Worm (Caenorhabditis elegans): ENCODE data around the gene hpo-36.
A peak's percentile ranks its signal among the peaks of the same experiment; 100 is the strongest.

hpo-36 gene

DNA sequence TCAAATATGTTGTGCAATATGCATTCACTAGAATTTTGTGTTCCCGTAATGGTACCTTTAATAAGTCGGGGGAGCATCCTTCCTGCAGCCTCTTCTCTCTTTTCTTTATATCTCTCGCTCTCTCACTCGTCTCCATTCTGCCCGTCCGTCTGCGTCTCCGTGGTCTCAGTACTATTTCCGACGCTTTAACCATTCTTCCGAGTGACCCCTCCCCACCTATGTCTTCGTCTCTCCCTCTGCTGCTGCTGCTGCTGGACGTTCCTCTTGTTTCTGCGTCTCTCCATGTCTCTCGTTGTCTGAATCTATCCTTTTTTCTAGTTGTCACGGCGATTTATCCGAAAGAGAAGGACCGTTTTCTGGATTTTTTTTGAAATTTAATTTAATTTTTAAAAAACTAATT lies 35.3 kb downstream of the hpo-36 start (continued):
- peak; percentile 68; the same call in 1 of the 2 replicates for TF ChIP-seq pha-4 (GFP tag; IDR thresholded peaks at IDR 0.05)
- TF ChIP-seq pha-4 (tag; optimal IDR thresholded peaks at IDR 0.05): no peak
- TF ChIP-seq D1046.2 (GFP tag; IDR thresholded peaks at IDR 0.05): no peak
- no peak for TF ChIP-seq arid-1 (GFP tag; conservative IDR thresholded peaks at IDR 0.05)
- peak; percentile 79 for TF ChIP-seq hlh-11 (tag; optimal IDR thresholded peaks at IDR 0.05)
- TF ChIP-seq mes-2 (tag; optimal IDR thresholded peaks at IDR 0.05; ENCODE audit: poor library complexity, severe bottlenecking): peak; percentile 59
- TF ChIP-seq lin-29 (GFP tag; IDR thresholded peaks at IDR 0.05): no peak
- TF ChIP-seq T20F7.1 (GFP tag; optimal IDR thresholded peaks at IDR 0.05): no peak
- TF ChIP-seq Y5F2A.4 (GFP tag; optimal IDR thresholded peaks at IDR 0.05): no peak
- peak; percentile 41 for TF ChIP-seq duxl-1 (tag; optimal IDR thresholded peaks at IDR 0.05; ENCODE audit: poor library complexity)
- no peak for TF ChIP-seq lim-7 (GFP tag; IDR thresholded peaks at IDR 0.05)
- TF ChIP-seq cey-2 (tag; optimal IDR thresholded peaks at IDR 0.05; ENCODE audit: borderline replicate concordance, insufficient read depth): no peak
- peak in 1 of 2 experiments; percentile 47 for TF ChIP-seq unc-62 (GFP tag; optimal IDR thresholded peaks at IDR 0.05 in 1 of 2)
- TF ChIP-seq unc-62 (tag; optimal IDR thresholded peaks at IDR 0.05): no peak
- no peak for TF ChIP-seq ceh-62 (tag; optimal IDR thresholded peaks at IDR 0.05)
- peak; percentile 48 for TF ChIP-seq dpl-1 (GFP tag; optimal IDR thresholded peaks at IDR 0.05)
- TF ChIP-seq lin-15B (tag; optimal IDR thresholded peaks at IDR 0.05): no peak
- TF ChIP-seq lin-39 (tag; optimal IDR thresholded peaks at IDR 0.05): no peak
- peak; percentile 19 for TF ChIP-seq nhr-102 (tag; optimal IDR thresholded peaks at IDR 0.05)
- TF ChIP-seq madf-5 (GFP tag; IDR thresholded peaks at IDR 0.05): no peak
- TF ChIP-seq fkh-10 (GFP tag; optimal IDR thresholded peaks at IDR 0.05): no peak
- no peak for TF ChIP-seq F26F4.8 (GFP tag; conservative IDR thresholded peaks at IDR 0.05)
- TF ChIP-seq spr-1 (tag; optimal IDR thresholded peaks at IDR 0.05): peak; percentile 37
- TF ChIP-seq lin-13 (GFP tag; optimal IDR thresholded peaks at IDR 0.05): no peak
- TF ChIP-seq lir-3 (tag; optimal IDR thresholded peaks at IDR 0.05): no peak
- no peak for TF ChIP-seq madf-9 (GFP tag; conservative IDR thresholded peaks at IDR 0.05)
- TF ChIP-seq nhr-237 (tag; optimal IDR thresholded peaks at IDR 0.05): no peak
- TF ChIP-seq mxl-2 (GFP tag; conservative IDR thresholded peaks at IDR 0.05): no peak
- TF ChIP-seq zag-1 (tag; optimal IDR thresholded peaks at IDR 0.05): no peak
- no peak for TF ChIP-seq nhr-6 (tag; optimal IDR thresholded peaks at IDR 0.05)
- TF ChIP-seq egl-27 (tag; optimal IDR thresholded peaks at IDR 0.05): no peak
- TF ChIP-seq F44E2.7 (GFP tag; IDR thresholded peaks at IDR 0.05): no peak
- TF ChIP-seq hif-1 (tag; optimal IDR thresholded peaks at IDR 0.05): peak in 1 of 2 experiments; percentile 50
- no peak for TF ChIP-seq tag-97 (GFP tag; IDR thresholded peaks at IDR 0.05)
- no peak for TF ChIP-seq snpc-4 (tag; optimal IDR thresholded peaks at IDR 0.05)
- TF ChIP-seq Y48G9A.11 (GFP tag; IDR thresholded peaks at IDR 0.05): no peak
- no peak for TF ChIP-seq ceh-20 (GFP tag; IDR thresholded peaks at IDR 0.05)
- no peak for TF ChIP-seq mdt-29 (GFP tag; IDR thresholded peaks at IDR 0.05)
- TF ChIP-seq unc-39 (tag; optimal IDR thresholded peaks at IDR 0.05): no peak
- TF ChIP-seq snpc-1.2 (GFP tag; IDR thresholded peaks at IDR 0.05): no peak
- TF ChIP-seq daf-12 (tag; optimal IDR thresholded peaks at IDR 0.05): no peak
- TF ChIP-seq ceh-44 (GFP tag; IDR thresholded peaks at IDR 0.05): no peak
- no peak for TF ChIP-seq aha-1 (tag)
- no peak for TF ChIP-seq saeg-2 (GFP tag; IDR thresholded peaks at IDR 0.05)
- TF ChIP-seq nhr-11 (tag; optimal IDR thresholded peaks at IDR 0.05): no peak
- no peak for TF ChIP-seq nhr-111 (GFP tag; optimal IDR thresholded peaks at IDR 0.05)
- peak; percentile 8 for TF ChIP-seq F37D6.2 (tag; optimal IDR thresholded peaks at IDR 0.05)
- no peak for TF ChIP-seq nhr-25 (tag; optimal IDR thresholded peaks at IDR 0.05; ENCODE audit: borderline replicate concordance, insufficient read depth)
- TF ChIP-seq nhr-41 (GFP tag; IDR thresholded peaks at IDR 0.05): no peak
- 0 out of 2 replicates have a peak, but pooled peaks have one; percentile 55 for TF ChIP-seq dmd-8 (GFP tag; IDR thresholded peaks at IDR 0.05)
- peak; percentile 62 for TF ChIP-seq dmd-6 (GFP tag; IDR thresholded peaks at IDR 0.05)
- peak; percentile 18 to 20 for TF ChIP-seq mdl-1 (tag; optimal IDR thresholded peaks at IDR 0.05)
